Worm (Caenorhabditis elegans) whole organism, mixed stage, embryonic: ENCODE data around the gene fbxa-210.

Source experiments
- bed-3 ChIP-seq: fragments of 200-800 bp; sonication (Bioruptor generic); optimal IDR thresholded peaks from 3 replicates; lab custom pipeline; 2018; ENCODE audit warnings: mild to moderate bottlenecking, missing genetic modification characterization, moderate library complexity, missing compliant biosample characterization
- ceh-39 ChIP-seq: fragments of 150-350 bp; optimal IDR thresholded peaks from 2 replicates; lab custom pipeline; 2014; ENCODE audit warnings: missing biosample characterization, missing genetic modification characterization
- cnd-1 ChIP-seq: fragments of 200-800 bp; sonication (Bioruptor generic); optimal IDR thresholded peaks from 2 replicates; lab custom pipeline; 2018; ENCODE audit warnings: mild to moderate bottlenecking, missing genetic modification characterization, missing compliant biosample characterization
- lin-13 ChIP-seq: fragments of 150-350 bp; optimal IDR thresholded peaks from 2 replicates; lab custom pipeline; 2014; ENCODE audit warnings: missing biosample characterization, missing genetic modification characterization
- lin-32 ChIP-seq: fragments of 200-800 bp; sonication (Bioruptor generic); optimal IDR thresholded peaks from 2 replicates; lab custom pipeline; 2018; ENCODE audit warnings: mild to moderate bottlenecking, missing genetic modification characterization, missing compliant biosample characterization
- lsy-2 ChIP-seq: fragments of 150-350 bp; optimal IDR thresholded peaks from 2 replicates; lab custom pipeline; 2014; ENCODE audit warnings: missing biosample characterization, missing genetic modification characterization
- mab-5 ChIP-seq: fragments of 150-350 bp; optimal IDR thresholded peaks from 2 replicates; lab custom pipeline; 2014; ENCODE audit warnings: missing biosample characterization, missing genetic modification characterization
- mep-1 ChIP-seq: fragments of 150-350 bp; optimal IDR thresholded peaks from 2 replicates; lab custom pipeline; 2017; ENCODE audit warnings: missing biosample characterization, missing genetic modification reagents, missing genetic modification characterization, inconsistent platforms
- nhr-12 ChIP-seq: fragments of 150-350 bp; optimal IDR thresholded peaks from 2 replicates; lab custom pipeline; 2014; ENCODE audit warnings: missing biosample characterization, missing genetic modification characterization
- snpc-4 ChIP-seq: fragments of 150-350 bp; optimal IDR thresholded peaks from 2 replicates; lab custom pipeline; 2014; ENCODE audit warnings: missing biosample characterization, missing genetic modification characterization
- unc-62 ChIP-seq: fragments of 150-350 bp; optimal IDR thresholded peaks from 2 replicates; lab custom pipeline; 2014; ENCODE audit warnings: missing biosample characterization, missing genetic modification reagents, missing genetic modification characterization

DNA sequence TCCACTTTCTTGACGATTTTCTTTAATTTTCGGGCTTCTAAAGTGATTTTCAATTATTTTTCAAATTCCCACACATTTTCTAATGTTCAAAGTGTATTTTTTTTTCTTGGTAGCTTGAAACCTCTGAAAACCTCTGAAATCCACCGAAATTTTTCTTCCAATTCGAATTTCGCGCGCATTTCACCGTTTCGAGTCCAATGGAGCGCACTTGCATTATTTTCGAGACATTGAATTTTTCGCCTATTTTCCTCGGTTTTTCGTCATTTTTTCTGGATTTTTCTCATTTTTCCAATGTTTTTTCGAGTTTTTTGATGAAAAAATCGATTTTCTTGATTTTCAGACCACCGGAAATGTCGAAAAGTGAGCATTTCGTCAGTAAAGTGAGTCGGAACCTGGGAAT, 38.4 kb upstream of the fbxa-210 start, which contains the start of gene slr-2:
- TF ChIP-seq cnd-1 (tag; lab: Kevin White, UChicago) (no peak), mab-5 (tag; lab: Kevin White, UChicago) (no peak), unc-62 (GFP tag; lab: Kevin White, UChicago) (no peak), nhr-12 (tag; lab: Kevin White, UChicago) (no peak), ceh-39 (no peak), lsy-2 (tag; lab: Kevin White, UChicago) (peak; percentile 36), lin-32 (no peak), lin-13 (peak; percentile 23), bed-3 (GFP tag; lab: Kevin White, UChicago) (no peak), snpc-4 (tag; lab: Kevin White, UChicago) (no peak), mep-1 (tag; lab: Kevin White, UChicago) (peak; percentile 19)
